Fruit fly (Drosophila melanogaster): ENCODE data around the gene Atg14.

DNA sequence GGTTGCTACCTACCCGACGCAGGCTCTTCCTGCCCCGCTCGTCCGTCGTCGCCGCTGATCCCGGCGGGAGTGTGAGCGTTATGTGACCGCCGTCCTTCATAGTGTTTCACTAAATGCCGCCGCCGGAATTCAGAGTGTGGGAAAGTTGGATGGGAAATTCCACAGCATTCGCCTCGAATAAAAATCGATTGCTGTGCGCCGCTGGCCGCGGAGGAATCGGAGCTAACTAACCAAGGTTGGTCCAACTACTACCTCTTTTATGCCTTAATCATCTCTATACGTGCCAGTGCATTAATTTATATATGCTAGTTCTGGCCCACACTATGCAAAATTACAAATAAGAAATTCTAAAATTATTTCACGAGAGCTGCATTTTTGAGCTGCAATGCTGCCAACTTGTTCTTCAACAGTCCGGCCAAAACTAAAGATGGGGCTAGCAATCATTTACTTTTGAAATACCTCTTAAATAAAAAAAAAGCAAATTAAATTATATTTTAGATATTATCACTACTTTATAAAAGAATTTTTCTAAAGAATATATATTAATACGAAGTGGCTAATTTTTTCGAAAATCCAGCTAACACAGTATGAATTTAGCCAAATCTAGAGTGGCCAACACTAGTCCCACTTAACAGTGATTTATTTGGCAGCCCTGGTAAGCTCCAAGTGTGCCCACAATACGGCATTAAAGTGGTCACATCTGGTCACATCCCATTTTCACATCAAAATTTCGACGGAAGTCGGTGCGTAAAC is 3.6 kb upstream of the Atg14 start, which contains the start of the genes alpha-Man-Ib and Pdhb:
- peak; percentile 22 for TF ChIP-seq cic (GFP tag; optimal IDR thresholded peaks at IDR 0.05)
- peak; percentile 64 for TF ChIP-seq CG1620 (GFP tag; optimal IDR thresholded peaks at IDR 0.05)
- no peak for TF ChIP-seq CG5204 (GFP tag; optimal IDR thresholded peaks at IDR 0.05)

Measured in whole organism, adult.